Fruit fly (Drosophila melanogaster) whole organism, prepupa: ENCODE results near the gene CG5071.

Source experiments
- CG32006 ChIP-seq: fragments of 200-800 bp; sonication (Bioruptor generic); optimal IDR thresholded peaks from 3 replicates; lab custom pipeline; 2017; ENCODE audit warnings: missing biosample characterization, mild to moderate bottlenecking, missing genetic modification characterization
- CG6808 ChIP-seq: fragments of 200-800 bp; sonication (Bioruptor generic); optimal IDR thresholded peaks from 3 replicates; lab custom pipeline; 2017; ENCODE audit warnings: missing biosample characterization, missing genetic modification characterization, mild to moderate bottlenecking, moderate library complexity, missing genetic modification reagents
- CG6854 ChIP-seq: fragments of 200-800 bp; sonication (Bioruptor generic); optimal IDR thresholded peaks from 2 replicates; lab custom pipeline; 2017; ENCODE audit warnings: missing biosample characterization, mild to moderate bottlenecking, missing genetic modification characterization
- CG9139 ChIP-seq: fragments of 200-800 bp; sonication (Bioruptor generic); optimal IDR thresholded peaks from 3 replicates; lab custom pipeline; 2017; ENCODE audit warnings: missing biosample characterization, mild to moderate bottlenecking, missing genetic modification characterization
- Gug ChIP-seq: fragments of 200-800 bp; sonication (Bioruptor generic); IDR thresholded peaks from 2 replicates; pipeline ENCODE4 v1.3.6; 2022; ENCODE audit warnings: missing biosample characterization, missing genetic modification characterization
- Hr38 ChIP-seq: sonication (Bioruptor generic); optimal IDR thresholded peaks from 2 replicates; lab custom pipeline; 2016; ENCODE audit warnings: missing biosample characterization, missing genetic modification characterization
- Lpt ChIP-seq: fragments of 200-800 bp; sonication (Bioruptor generic); optimal IDR thresholded peaks from 3 replicates; lab custom pipeline; 2016; ENCODE audit warnings: missing biosample characterization, missing genetic modification characterization
- Sox14 ChIP-seq: fragments of 200-800 bp; sonication (Bioruptor generic); optimal IDR thresholded peaks from 3 replicates; lab custom pipeline; 2016; ENCODE audit warnings: missing biosample characterization, missing genetic modification characterization
- achi ChIP-seq: fragments of 200-800 bp; sonication (Bioruptor generic); optimal IDR thresholded peaks from 3 replicates; lab custom pipeline; 2016; ENCODE audit warnings: missing biosample characterization, missing genetic modification characterization
- esn ChIP-seq: fragments of 200-800 bp; sonication (Bioruptor generic); optimal IDR thresholded peaks from 2 replicates; lab custom pipeline; 2016; ENCODE audit warnings: missing biosample characterization, mild to moderate bottlenecking, missing genetic modification characterization, moderate library complexity
- lz ChIP-seq: fragments of 200-800 bp; sonication (Bioruptor generic); optimal IDR thresholded peaks from 3 replicates; lab custom pipeline; 2016; ENCODE audit warnings: missing biosample characterization, missing genetic modification characterization
- net ChIP-seq: fragments of 200-800 bp; sonication (Bioruptor generic); optimal IDR thresholded peaks from 3 replicates; lab custom pipeline; 2016; ENCODE audit warnings: missing biosample characterization, missing genetic modification characterization
- ss ChIP-seq, 2 experiments: fragments of 200-800 bp; sonication (Bioruptor generic); optimal IDR thresholded peaks; 2 replicates in 1 of 2; 3 replicates in 1 of 2; lab custom pipeline; 2017 to 2018; ENCODE audit warnings: mild to moderate bottlenecking in 2 of 2, missing biosample characterization in 2 of 2, missing genetic modification characterization in 2 of 2, moderate library complexity in 1 of 2
- svp ChIP-seq: fragments of 200-800 bp; sonication (Bioruptor generic); peaks from one replicate; lab custom pipeline; 2016; ENCODE audit warnings: missing biosample characterization, missing genetic modification characterization

dm6 chr3R:25594128-25594527 lies 24.1 kb upstream of the CG5071 start:
- TF ChIP-seq CG6854 (no peak), net (GFP tag; lab: Kevin White, UChicago) (no peak), Hr38 (GFP tag; lab: Kevin White, UChicago) (no peak), CG9139 (GFP tag; lab: Kevin White, UChicago) (no peak), lz (GFP tag; lab: Kevin White, UChicago) (no peak), esn (no peak), Gug (GFP tag; lab: Robert Waterston, UW) (no peak), Lpt (GFP tag; lab: Kevin White, UChicago) (no peak), ss (GFP tag; optimal IDR thresholded peaks at IDR 0.05; lab: Kevin White, UChicago) (no peak), Sox14 (no peak), CG32006 (GFP tag; lab: Kevin White, UChicago) (no peak), achi (GFP tag; lab: Kevin White, UChicago) (no peak), svp (no peak), CG6808 (GFP tag; lab: Kevin White, UChicago) (no peak)
